Fruit fly (Drosophila melanogaster) whole organism, wandering third instar larva: ENCODE measurements around the gene Sf3a1.

Experiments used
- Abd-B ChIP-seq: fragments of >200 bp; optimal IDR thresholded peaks from 2 replicates; lab custom pipeline; 2017; ENCODE audit warnings: missing biosample characterization, missing genetic modification characterization
- CG32264 ChIP-seq: fragments of 200-800 bp; sonication (Bioruptor generic); optimal IDR thresholded peaks from 2 replicates; lab custom pipeline; 2016; ENCODE audit warnings: missing biosample characterization, missing genetic modification characterization
- CG9705 ChIP-seq: fragments of 200-800 bp; sonication (Bioruptor generic); optimal IDR thresholded peaks from 2 replicates; lab custom pipeline; 2018; ENCODE audit warnings: missing biosample characterization, mild to moderate bottlenecking, missing genetic modification characterization
- CrebA ChIP-seq: fragments of 200-800 bp; sonication (Bioruptor generic); optimal IDR thresholded peaks from 2 replicates; lab custom pipeline; 2016; ENCODE audit warnings: missing biosample characterization, mild to moderate bottlenecking, missing genetic modification characterization, borderline replicate concordance
- Dfd ChIP-seq: fragments of >200 bp; optimal IDR thresholded peaks from 2 replicates; lab custom pipeline; 2017; ENCODE audit warnings: missing biosample characterization, missing genetic modification characterization
- Dif ChIP-seq: fragments of 200-275, 200-300 bp; sonication (Bioruptor generic); optimal IDR thresholded peaks from 2 replicates; lab custom pipeline; 2018; ENCODE audit warnings: missing biosample characterization, missing genetic modification characterization; ENCODE audit not compliant: partially characterized antibody
- GATAd ChIP-seq: sonication (Bioruptor generic); optimal IDR thresholded peaks from 2 replicates; lab custom pipeline; 2016; ENCODE audit warnings: missing biosample characterization, missing genetic modification characterization
- HLH106 ChIP-seq: fragments of 200-800 bp; optimal IDR thresholded peaks from 3 replicates; lab custom pipeline; 2019; ENCODE audit warnings: missing biosample characterization, mild to moderate bottlenecking, missing genetic modification characterization, moderate library complexity
- Hnf4 ChIP-seq: fragments of 200-800 bp; sonication (Bioruptor generic); optimal IDR thresholded peaks from 2 replicates; lab custom pipeline; 2016; ENCODE audit warnings: missing biosample characterization, mild to moderate bottlenecking, missing genetic modification characterization
- Hr78 ChIP-seq: fragments of >200 bp; optimal IDR thresholded peaks from 2 replicates; lab custom pipeline; 2017; ENCODE audit warnings: missing biosample characterization, missing genetic modification characterization
- Jra ChIP-seq: sonication (Bioruptor generic); optimal IDR thresholded peaks from 2 replicates; lab custom pipeline; 2016; ENCODE audit warnings: missing biosample characterization, missing genetic modification characterization
- Myc ChIP-seq: fragments of >200 bp; optimal IDR thresholded peaks from 2 replicates; lab custom pipeline; 2017
- N ChIP-seq: fragments of >200 bp; optimal IDR thresholded peaks from 2 replicates; lab custom pipeline; 2018; ENCODE audit warnings: missing biosample characterization, missing external identifiers, missing genetic modification characterization
- OdsH ChIP-seq: fragments of 200-800 bp; sonication (Bioruptor generic); optimal IDR thresholded peaks from 2 replicates; lab custom pipeline; 2016; ENCODE audit warnings: missing biosample characterization, mild to moderate bottlenecking, missing genetic modification characterization
- Rel ChIP-seq, 2 experiments: fragments of 200-800 bp; sonication (Bioruptor generic) in 1 of 2; optimal IDR thresholded peaks; 2 replicates in 1 of 2; 3 replicates in 1 of 2; lab custom pipeline; 2016 to 2019; ENCODE audit warnings: mild to moderate bottlenecking in 2 of 2, missing biosample characterization in 2 of 2, missing genetic modification characterization in 2 of 2, moderate library complexity in 1 of 2
- Sp1 ChIP-seq: fragments of 200-800 bp; sonication (Bioruptor generic); optimal IDR thresholded peaks from 3 replicates; lab custom pipeline; 2019; ENCODE audit warnings: missing biosample characterization, mild to moderate bottlenecking, missing genetic modification characterization, moderate library complexity
- Vsx2 ChIP-seq: fragments of 200-300, 225-300 bp; sonication (Bioruptor generic); optimal IDR thresholded peaks from 2 replicates; lab custom pipeline; 2018; ENCODE audit warnings: missing biosample characterization, missing genetic modification characterization; ENCODE audit not compliant: partially characterized antibody
- br ChIP-seq: fragments of 200-800 bp; sonication (Bioruptor generic); optimal IDR thresholded peaks from 2 replicates; lab custom pipeline; 2016; ENCODE audit warnings: missing biosample characterization, missing genetic modification characterization
- brk ChIP-seq: fragments of 200-800 bp; sonication (Bioruptor generic); optimal IDR thresholded peaks from 2 replicates; lab custom pipeline; 2016; ENCODE audit warnings: missing biosample characterization, mild to moderate bottlenecking, missing genetic modification characterization
- dmrt93B ChIP-seq: fragments of 200-800 bp; sonication (Bioruptor generic); optimal IDR thresholded peaks from 2 replicates; lab custom pipeline; 2018; ENCODE audit warnings: missing biosample characterization, mild to moderate bottlenecking, missing genetic modification characterization
- dsf ChIP-seq: sonication (Bioruptor generic); optimal IDR thresholded peaks from 2 replicates; lab custom pipeline; 2016; ENCODE audit warnings: missing biosample characterization, missing genetic modification characterization, borderline replicate concordance
- ey ChIP-seq: fragments of 200-800 bp; sonication (Bioruptor generic); optimal IDR thresholded peaks from 2 replicates; lab custom pipeline; 2016; ENCODE audit warnings: missing biosample characterization, missing genetic modification characterization
- foxo ChIP-seq, 2 experiments: fragments of 200-800 bp; sonication (Bioruptor generic); optimal IDR thresholded peaks; 2 replicates in 1 of 2; 3 replicates in 1 of 2; lab custom pipeline; 2016 to 2017; ENCODE audit warnings: missing biosample characterization in 2 of 2, missing genetic modification characterization in 2 of 2
- fru ChIP-seq: fragments of 200-800 bp; sonication (Bioruptor generic); optimal IDR thresholded peaks from 3 replicates; lab custom pipeline; 2016; ENCODE audit warnings: missing biosample characterization, mild to moderate bottlenecking, missing genetic modification characterization
- h ChIP-seq: fragments of 200-800 bp; sonication (Bioruptor generic); optimal IDR thresholded peaks from 3 replicates; lab custom pipeline; 2016; ENCODE audit warnings: missing biosample characterization, mild to moderate bottlenecking, missing genetic modification characterization
- jim ChIP-seq: fragments of 175-275, 200-325 bp; sonication (Bioruptor generic); optimal IDR thresholded peaks from 2 replicates; lab custom pipeline; 2016; ENCODE audit warnings: missing biosample characterization, mild to moderate bottlenecking, missing genetic modification characterization
- lola ChIP-seq: fragments of >200 bp; optimal IDR thresholded peaks from 2 replicates; lab custom pipeline; 2017; ENCODE audit warnings: missing biosample characterization, missing genetic modification characterization
- pan ChIP-seq: fragments of >200 bp; optimal IDR thresholded peaks from 2 replicates; lab custom pipeline; 2017
- psq ChIP-seq: fragments of 200-800 bp; sonication (Bioruptor generic); optimal IDR thresholded peaks from 3 replicates; lab custom pipeline; 2017; ENCODE audit warnings: missing biosample characterization, mild to moderate bottlenecking, missing genetic modification characterization, moderate library complexity
- sage ChIP-seq: fragments of 200-800 bp; sonication (Bioruptor generic); optimal IDR thresholded peaks from 2 replicates; lab custom pipeline; 2016; ENCODE audit warnings: missing biosample characterization, mild to moderate bottlenecking, missing genetic modification characterization
- sv ChIP-seq: fragments of 200-800 bp; sonication (Bioruptor generic); optimal IDR thresholded peaks from 3 replicates; lab custom pipeline; 2016; ENCODE audit warnings: missing biosample characterization, missing genetic modification characterization
- usp ChIP-seq: fragments of >200 bp; optimal IDR thresholded peaks from 2 replicates; lab custom pipeline; 2017; ENCODE audit warnings: missing biosample characterization, missing genetic modification characterization
- woc ChIP-seq: sonication (Bioruptor generic); optimal IDR thresholded peaks from 2 replicates; lab custom pipeline; 2016; ENCODE audit warnings: missing biosample characterization, mild to moderate bottlenecking, missing genetic modification characterization

Sf3a1 gene

dm6 chr3R:17039993-17040807 is 38.0 kb upstream of the Sf3a1 start, which contains the start of the genes CG18213 and Trm7-32:
Gene CG18213, minus strand, starts transcription at chr3R:17040203.
Gene Trm7-32, plus strand, starts transcription at chr3R:17040682.
- TF ChIP-seq CG9705 (GFP tag; lab: Kevin White, UChicago) (no peak), CG32264 (GFP tag; lab: Kevin White, UChicago) (no peak), CrebA (GFP tag; lab: Kevin White, UChicago) (no peak), woc (GFP tag; lab: Kevin White, UChicago) (peak; percentile 52), Dif (GFP tag; lab: Kevin White, UChicago) (no peak), Hnf4 (GFP tag; lab: Kevin White, UChicago) (peak; percentile 11), Jra (GFP tag; lab: Kevin White, UChicago) (no peak), dsf (no peak), GATAd (GFP tag; lab: Kevin White, UChicago) (no peak), Myc (no peak), pan (lab: Kevin White, UChicago) (no peak), br (no peak), brk (GFP tag; lab: Kevin White, UChicago) (no peak), N (GFP tag; lab: Kevin White, UChicago) (no peak), dmrt93B (GFP tag; lab: Kevin White, UChicago) (no peak)

DNA sequence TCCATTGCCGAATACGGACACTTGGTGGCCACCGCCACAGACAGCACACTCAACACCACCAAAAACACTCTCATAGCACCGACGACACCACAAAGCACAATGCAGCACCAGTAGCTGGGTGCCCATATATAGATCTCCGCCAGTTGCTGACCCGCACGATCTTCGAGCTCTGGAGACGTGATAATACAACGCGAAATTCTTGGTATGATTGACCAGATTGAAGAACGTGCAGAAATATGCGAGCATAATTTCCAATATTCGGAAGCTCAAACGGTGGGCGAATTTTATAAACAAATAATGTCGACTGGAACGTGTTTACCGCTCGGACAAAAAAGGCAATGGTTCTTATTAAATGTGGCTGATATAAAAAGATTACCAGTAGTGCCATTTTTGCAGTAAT is 33.8 kb upstream of the Sf3a1 start, which contains the start of gene CG4009:
Gene CG4009, minus strand, starts transcription at position 101 of the 400 bp plus-strand sequence.
- TF ChIP-seq Vsx2 (GFP tag; lab: Kevin White, UChicago), result no peak
- no peak for TF ChIP-seq jim (GFP tag; lab: Kevin White, UChicago)
- TF ChIP-seq CG9705 (GFP tag; lab: Kevin White, UChicago), result no peak
- no peak for TF ChIP-seq Abd-B (GFP tag; lab: Kevin White, UChicago)
- no peak for TF ChIP-seq lola (GFP tag; lab: Kevin White, UChicago)
- TF ChIP-seq pan (lab: Kevin White, UChicago), result no peak
- no peak for TF ChIP-seq sv (GFP tag; lab: Kevin White, UChicago)
- no peak for TF ChIP-seq Rel (GFP tag; optimal IDR thresholded peaks at IDR 0.05; lab: Kevin White, UChicago)
- TF ChIP-seq Rel (tag; optimal IDR thresholded peaks at IDR 0.05; lab: Kevin White, UChicago), result no peak
- no peak for TF ChIP-seq Hr78 (GFP tag; lab: Kevin White, UChicago)
- no peak for TF ChIP-seq sage (GFP tag; lab: Kevin White, UChicago)
- TF ChIP-seq dmrt93B (GFP tag; lab: Kevin White, UChicago), result no peak
- no peak for TF ChIP-seq Dfd (GFP tag; lab: Kevin White, UChicago)
- no peak for TF ChIP-seq Hnf4 (GFP tag; lab: Kevin White, UChicago)
- TF ChIP-seq h (GFP tag; lab: Kevin White, UChicago), result no peak
- no peak for TF ChIP-seq fru (GFP tag; lab: Kevin White, UChicago)
- TF ChIP-seq HLH106 (tag; lab: Kevin White, UChicago), result no peak
- TF ChIP-seq ey (GFP tag; lab: Kevin White, UChicago), result no peak
- TF ChIP-seq psq, result no peak
- TF ChIP-seq, all 38 proteins: peak for 0

DNA sequence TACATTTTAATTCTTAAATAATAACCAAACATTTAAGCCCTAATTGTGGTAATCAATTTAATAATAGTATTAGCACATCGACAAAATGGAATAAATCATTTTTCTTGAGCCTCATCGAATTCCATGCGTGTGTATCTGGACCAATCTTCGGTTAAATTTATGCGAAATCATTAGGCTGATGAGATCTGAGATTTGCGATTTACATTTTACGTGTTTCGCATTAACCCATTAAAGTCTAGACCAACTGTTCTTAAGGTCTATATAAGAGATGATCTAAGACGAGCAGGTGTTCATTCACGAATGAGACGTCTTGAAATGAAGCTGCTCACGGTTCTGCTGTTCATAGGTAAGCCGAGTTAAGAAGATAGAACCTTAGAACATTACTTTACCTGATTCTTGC is 29.3 kb upstream of the Sf3a1 start, which contains the start of gene CG31268:
Gene CG31268, plus strand, starts transcription at position 301 of the 400 bp plus-strand sequence.
- no peak for TF ChIP-seq ey (GFP tag; lab: Kevin White, UChicago)
- no peak for TF ChIP-seq Myc
- TF ChIP-seq CG32264 (GFP tag; lab: Kevin White, UChicago), result no peak
- TF ChIP-seq Abd-B (GFP tag; lab: Kevin White, UChicago), result no peak
- TF ChIP-seq fru (GFP tag; lab: Kevin White, UChicago), result no peak
- TF ChIP-seq br, result no peak
- TF ChIP-seq brk (GFP tag; lab: Kevin White, UChicago), result no peak
- no peak for TF ChIP-seq sage (GFP tag; lab: Kevin White, UChicago)

- TF ChIP-seq Sp1 (GFP tag; lab: Kevin White, UChicago), result no peak
- TF ChIP-seq pan (lab: Kevin White, UChicago), result no peak
- no peak for TF ChIP-seq Dfd (GFP tag; lab: Kevin White, UChicago)
- no peak for TF ChIP-seq psq
- TF ChIP-seq dmrt93B (GFP tag; lab: Kevin White, UChicago), result no peak
- no peak for TF ChIP-seq Hr78 (GFP tag; lab: Kevin White, UChicago)
- no peak for TF ChIP-seq sv (GFP tag; lab: Kevin White, UChicago)
- TF ChIP-seq Myc, result no peak
- TF ChIP-seq foxo (GFP tag; optimal IDR thresholded peaks at IDR 0.05; lab: Kevin White, UChicago), result no peak
- no peak for TF ChIP-seq Abd-B (GFP tag; lab: Kevin White, UChicago)
- TF ChIP-seq usp (GFP tag; lab: Kevin White, UChicago), result no peak
- TF ChIP-seq woc (GFP tag; lab: Kevin White, UChicago), result no peak
- no peak for TF ChIP-seq Vsx2 (GFP tag; lab: Kevin White, UChicago)
- no peak for TF ChIP-seq fru (GFP tag; lab: Kevin White, UChicago)
- TF ChIP-seq dsf, result no peak
- TF ChIP-seq Dif (GFP tag; lab: Kevin White, UChicago), result no peak
- TF ChIP-seq sage (GFP tag; lab: Kevin White, UChicago), result no peak
- TF ChIP-seq OdsH (GFP tag; lab: Kevin White, UChicago), result no peak
- no peak for TF ChIP-seq brk (GFP tag; lab: Kevin White, UChicago)
- TF ChIP-seq, all 38 proteins: peak for 0
Measured at dm6 chr3R:17029796-17030195, 27.6 kb upstream of the Sf3a1 start.
